Worm (Caenorhabditis elegans) whole organism, L1 larva: Measurements from ENCODE around the gene rpt-1.
A peak's percentile ranks its signal among the peaks of the same experiment; 100 is the strongest.

Source experiments
- C04F5.9 ChIP-seq: sonication (generic microtip); optimal IDR thresholded peaks from 2 replicates; lab custom pipeline; 2016; ENCODE audit warnings: missing genetic modification characterization, missing compliant biosample characterization
- C16A3.4 ChIP-seq: fragments of 150-350 bp; optimal IDR thresholded peaks from 2 replicates; lab custom pipeline; 2014; ENCODE audit warnings: missing biosample characterization, missing genetic modification characterization
- ama-1 ChIP-seq: fragments of 150-350 bp; optimal IDR thresholded peaks from 2 replicates; lab custom pipeline; 2014
- blmp-1 ChIP-seq: fragments of 150-350 bp; optimal IDR thresholded peaks from 2 replicates; lab custom pipeline; 2014; ENCODE audit warnings: missing biosample characterization, missing genetic modification characterization
- ceh-63 ChIP-seq: fragments of 200-800 bp; sonication (Bioruptor generic); optimal IDR thresholded peaks from 2 replicates; lab custom pipeline; 2018; ENCODE audit warnings: mild to moderate bottlenecking, missing genetic modification characterization, missing compliant biosample characterization
- ceh-8 ChIP-seq: fragments of 200-800 bp; sonication (Bioruptor generic); optimal IDR thresholded peaks from 2 replicates; lab custom pipeline; 2018; ENCODE audit warnings: mild to moderate bottlenecking, missing genetic modification characterization, moderate library complexity, missing compliant biosample characterization
- ceh-88 ChIP-seq: fragments of 200-800 bp; sonication (Bioruptor generic); IDR thresholded peaks from 2 replicates; pipeline ENCODE4 v1.3.6; 2022; ENCODE audit warnings: missing genetic modification characterization, missing compliant biosample characterization
- ceh-90 ChIP-seq: sonication (generic microtip); optimal IDR thresholded peaks from 2 replicates; lab custom pipeline; 2016; ENCODE audit warnings: missing genetic modification characterization, missing compliant biosample characterization
- ces-1 ChIP-seq: fragments of 150-350 bp; optimal IDR thresholded peaks from 2 replicates; lab custom pipeline; 2014; ENCODE audit warnings: missing biosample characterization, missing genetic modification reagents, missing genetic modification characterization
- dpl-1 ChIP-seq, 3 experiments: fragments of 150-350 bp in 2 of 3; sonication (generic microtip) in 1 of 3; optimal IDR thresholded peaks; 2 replicates each; lab custom pipeline; 2014 to 2017; ENCODE audit warnings: missing biosample characterization in 3 of 3, missing genetic modification characterization in 3 of 3, missing genetic modification reagents in 3 of 3
- egl-13 ChIP-seq: sonication (generic microtip); optimal IDR thresholded peaks from 2 replicates; lab custom pipeline; 2016; ENCODE audit warnings: missing genotype, missing genetic modification reagents, missing genetic modification characterization, missing compliant biosample characterization
- egl-27 ChIP-seq, 2 experiments: fragments of 150-350 bp in 1 of 2; sonication (generic microtip); optimal IDR thresholded peaks; 3 replicates each; lab custom pipeline; 2017 to 2018; ENCODE audit warnings: missing biosample characterization in 2 of 2, missing genetic modification characterization in 2 of 2, missing genetic modification reagents in 2 of 2
- elt-3 ChIP-seq, 6 experiments: fragments of 150-350 bp in 1 of 6; sonication (generic microtip); optimal IDR thresholded peaks; 2 replicates each; lab custom pipeline; 2017 to 2018; ENCODE audit warnings: missing biosample characterization in 6 of 6, missing genetic modification characterization in 6 of 6, inconsistent platforms in 1 of 6
- fkh-10 ChIP-seq: sonication (generic microtip); optimal IDR thresholded peaks from 2 replicates; lab custom pipeline; 2017; ENCODE audit warnings: missing biosample characterization, missing genetic modification reagents, missing genetic modification characterization
- fkh-4 ChIP-seq: sonication (generic microtip); optimal IDR thresholded peaks from 2 replicates; lab custom pipeline; 2016; ENCODE audit warnings: missing compliant biosample characterization, missing genetic modification characterization, borderline replicate concordance
- fos-1 ChIP-seq: fragments of 150-350 bp; optimal IDR thresholded peaks from 2 replicates; lab custom pipeline; 2014; ENCODE audit warnings: missing biosample characterization, missing genetic modification characterization
- isw-1 ChIP-seq: fragments of 200-800 bp; sonication (Bioruptor generic); IDR thresholded peaks from 2 replicates; pipeline ENCODE4 v1.3.6; 2022; ENCODE audit warnings: missing genetic modification characterization, missing compliant biosample characterization
- lin-13 ChIP-seq: fragments of 150-350 bp; optimal IDR thresholded peaks from 2 replicates; lab custom pipeline; 2014; ENCODE audit warnings: missing biosample characterization, missing genetic modification reagents, missing genetic modification characterization
- lin-15B ChIP-seq: fragments of 150-350 bp; sonication (generic microtip); optimal IDR thresholded peaks from 3 replicates; lab custom pipeline; 2014; ENCODE audit warnings: missing biosample characterization, missing genetic modification characterization
- lin-35 ChIP-seq, 2 experiments: fragments of 150-350 bp; optimal IDR thresholded peaks; 2 replicates each; lab custom pipeline; 2014; ENCODE audit warnings: missing biosample characterization in 2 of 2, missing genetic modification characterization in 2 of 2, missing genetic modification reagents in 2 of 2
- lir-3 ChIP-seq: sonication (generic microtip); optimal IDR thresholded peaks from 2 replicates; lab custom pipeline; 2016; ENCODE audit warnings: mild to moderate bottlenecking, missing genetic modification characterization, moderate library complexity, missing compliant biosample characterization; ENCODE audit not compliant: poor library complexity
- lsy-2 ChIP-seq, 2 experiments: fragments of 150-350 bp; optimal IDR thresholded peaks; 2 replicates each; lab custom pipeline; 2014; ENCODE audit warnings: missing biosample characterization in 2 of 2, missing genetic modification characterization in 2 of 2
- mdl-1 ChIP-seq, 2 experiments: fragments of 150-350 bp; optimal IDR thresholded peaks; 2 replicates each; lab custom pipeline; 2014 to 2017; ENCODE audit warnings: missing biosample characterization in 2 of 2, missing genetic modification characterization in 2 of 2, inconsistent platforms in 1 of 2
- nhr-11 ChIP-seq: fragments of 150-350 bp; optimal IDR thresholded peaks from 2 replicates; lab custom pipeline; 2014; ENCODE audit warnings: missing biosample characterization, missing genetic modification characterization
- nhr-76 ChIP-seq: sonication (generic microtip); optimal IDR thresholded peaks from 2 replicates; lab custom pipeline; 2017; ENCODE audit warnings: missing biosample characterization, missing genetic modification characterization
- nhr-85 ChIP-seq: sonication (generic microtip); peaks from one replicate; lab custom pipeline; 2016; ENCODE audit warnings: missing genetic modification characterization, inconsistent platforms, missing compliant biosample characterization
- pax-3 ChIP-seq: fragments of 200-800 bp; sonication (Bioruptor generic); optimal IDR thresholded peaks from 2 replicates; lab custom pipeline; 2018; ENCODE audit warnings: mild to moderate bottlenecking, missing genetic modification characterization, moderate library complexity, missing compliant biosample characterization
- pqm-1 ChIP-seq: sonication (generic microtip); optimal IDR thresholded peaks from 3 replicates; lab custom pipeline; 2017; ENCODE audit warnings: missing biosample characterization, missing genetic modification characterization
- snpc-4 ChIP-seq: fragments of 150-350 bp; optimal IDR thresholded peaks from 2 replicates; lab custom pipeline; 2014; ENCODE audit warnings: missing biosample characterization, missing genetic modification characterization
- snu-23 ChIP-seq: sonication (generic microtip); optimal IDR thresholded peaks from 2 replicates; lab custom pipeline; 2016; ENCODE audit warnings: missing genetic modification characterization, missing compliant biosample characterization
- sptf-1 ChIP-seq: fragments of 150-350 bp; optimal IDR thresholded peaks from 2 replicates; lab custom pipeline; 2014; ENCODE audit warnings: missing biosample characterization, missing genetic modification characterization
- swsn-7 ChIP-seq: sonication (generic microtip); optimal IDR thresholded peaks from 2 replicates; lab custom pipeline; 2016; ENCODE audit warnings: missing genetic modification characterization, missing compliant biosample characterization
- tlp-1 ChIP-seq: fragments of 150-350 bp; optimal IDR thresholded peaks from 2 replicates; lab custom pipeline; 2014; ENCODE audit warnings: missing biosample characterization, missing genetic modification characterization
- unc-130 ChIP-seq: fragments of 150-350 bp; optimal IDR thresholded peaks from 2 replicates; lab custom pipeline; 2017; ENCODE audit warnings: missing biosample characterization, missing genetic modification characterization, inconsistent platforms
- ztf-11 ChIP-seq, 2 experiments: sonication (generic microtip); optimal IDR thresholded peaks; 2 replicates each; lab custom pipeline; 2016 to 2017; ENCODE audit warnings: missing genetic modification characterization in 2 of 2, missing biosample characterization in 1 of 2, missing compliant biosample characterization in 1 of 2
- ztf-4 ChIP-seq: fragments of 150-350 bp; optimal IDR thresholded peaks from 2 replicates; lab custom pipeline; 2014; ENCODE audit warnings: missing biosample characterization, missing genetic modification characterization

The rpt-1 gene

ce11 chrV:11949509-11950117 lies 32.6 kb downstream of the rpt-1 start:
- TF ChIP-seq sptf-1 (tag; lab: Kevin White, UChicago) (no peak), dpl-1 (GFP tag; optimal IDR thresholded peaks at IDR 0.05; lab: Kevin White, UChicago) (no peak), unc-130 (tag; lab: Kevin White, UChicago) (no peak), blmp-1 (peak; percentile 41), nhr-85 (tag; lab: Kevin White, UChicago) (peak; percentile 39)

ce11 chrV:11948581-11948980 lies 33.6 kb downstream of the rpt-1 start:
- TF ChIP-seq blmp-1 (peak; percentile 54), lin-35 (GFP tag; optimal IDR thresholded peaks at IDR 0.05; lab: Kevin White, UChicago) (no peak), nhr-76 (no peak), fkh-10 (GFP tag; lab: Kevin White, UChicago) (no peak), C16A3.4 (tag; lab: Kevin White, UChicago) (no peak), ama-1 (lab: Kevin White, UChicago) (no peak), nhr-11 (tag; lab: Kevin White, UChicago) (no peak), ceh-8 (GFP tag; lab: Kevin White, UChicago) (no peak), elt-3 (tag; optimal IDR thresholded peaks at IDR 0.05; lab: Kevin White, UChicago) (no peak), ces-1 (GFP tag; lab: Kevin White, UChicago) (no peak), ceh-63 (GFP tag; lab: Kevin White, UChicago) (no peak), egl-27 (tag; optimal IDR thresholded peaks at IDR 0.05; lab: Kevin White, UChicago) (no peak), swsn-7 (no peak), nhr-85 (tag; lab: Kevin White, UChicago) (peak; percentile 59), snpc-4 (no peak), lsy-2 (tag; optimal IDR thresholded peaks at IDR 0.05; lab: Kevin White, UChicago) (no peak)

ce11 chrV:11947414-11947954 lies 34.7 kb downstream of the rpt-1 start:
- TF ChIP-seq pqm-1 (tag; lab: Kevin White, UChicago) (no peak), ztf-4 (tag; lab: Kevin White, UChicago) (no peak), lin-15B (tag; lab: Kevin White, UChicago) (no peak), fos-1 (tag; lab: Kevin White, UChicago) (no peak), ceh-90 (tag; lab: Kevin White, UChicago) (no peak), mdl-1 (tag; optimal IDR thresholded peaks at IDR 0.05; lab: Kevin White, UChicago) (no peak), pax-3 (tag; lab: Kevin White, UChicago) (no peak), lsy-2 (tag; optimal IDR thresholded peaks at IDR 0.05; lab: Kevin White, UChicago) (no peak), snu-23 (GFP tag; lab: Kevin White, UChicago) (no peak), fkh-4 (no peak), isw-1 (no peak), nhr-11 (tag; lab: Kevin White, UChicago) (no peak), C04F5.9 (tag; lab: Kevin White, UChicago) (no peak), tlp-1 (tag; lab: Kevin White, UChicago) (no peak), ceh-88 (GFP tag; lab: Robert Waterston, UW) (no peak), lin-13 (GFP tag; lab: Kevin White, UChicago) (no peak), lir-3 (tag; lab: Kevin White, UChicago) (no peak), egl-13 (tag; lab: Kevin White, UChicago) (no peak)

- TF ChIP-seq ceh-8 (GFP tag; lab: Kevin White, UChicago) (peak; percentile 12), fos-1 (tag; lab: Kevin White, UChicago) (no peak), ztf-11 (tag; optimal IDR thresholded peaks at IDR 0.05; lab: Kevin White, UChicago) (no peak), ceh-88 (GFP tag; lab: Robert Waterston, UW) (no peak)
Observed at ce11 chrV:11946818-11947217, 35.4 kb downstream of the rpt-1 start.
